Worm (Caenorhabditis elegans): Measurements from ENCODE around the gene sra-14.

The sra-14 gene

DNA sequence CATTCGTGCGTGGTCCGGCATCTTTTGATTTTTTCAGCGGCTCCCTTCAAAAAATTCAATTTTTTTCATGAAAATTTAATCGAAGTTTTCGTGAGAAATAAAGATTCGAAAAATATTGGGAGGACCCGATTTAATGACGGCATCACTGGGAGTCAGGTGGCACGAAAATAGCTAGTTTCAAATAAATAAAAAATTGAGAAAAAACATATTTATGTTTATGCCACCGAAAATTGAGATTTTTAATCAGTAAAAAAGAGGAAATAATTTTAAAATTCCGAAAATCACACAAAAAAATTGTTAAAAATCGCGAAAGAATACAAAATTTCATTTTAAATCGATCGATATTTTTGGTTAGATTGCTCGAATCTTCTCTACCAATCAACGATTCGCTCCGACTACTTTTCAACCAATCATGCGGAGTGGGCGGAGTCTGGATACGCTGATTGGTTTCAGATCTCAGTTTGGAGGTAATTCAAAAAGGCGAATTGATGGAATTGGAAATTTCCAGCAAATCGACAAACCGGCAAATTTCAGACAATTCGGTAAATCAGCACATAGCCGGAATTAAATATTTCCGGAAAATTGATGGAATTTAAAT lies 6.9 kb upstream of the sra-14 start, which contains the start of gene gsy-1:
gsy-1 (minus strand) TSS at position 51 of the 598 bp plus-strand sequence.
- TF ChIP-seq elt-2 (tag; optimal IDR thresholded peaks at IDR 0.05) (no peak), nfya-1 (tag; optimal IDR thresholded peaks at IDR 0.05; ENCODE audit: insufficient read depth) (peak; percentile 75), lin-39 (tag; optimal IDR thresholded peaks at IDR 0.05) (no peak), lsy-12 (tag; optimal IDR thresholded peaks at IDR 0.05) (peak; percentile 35)

DNA sequence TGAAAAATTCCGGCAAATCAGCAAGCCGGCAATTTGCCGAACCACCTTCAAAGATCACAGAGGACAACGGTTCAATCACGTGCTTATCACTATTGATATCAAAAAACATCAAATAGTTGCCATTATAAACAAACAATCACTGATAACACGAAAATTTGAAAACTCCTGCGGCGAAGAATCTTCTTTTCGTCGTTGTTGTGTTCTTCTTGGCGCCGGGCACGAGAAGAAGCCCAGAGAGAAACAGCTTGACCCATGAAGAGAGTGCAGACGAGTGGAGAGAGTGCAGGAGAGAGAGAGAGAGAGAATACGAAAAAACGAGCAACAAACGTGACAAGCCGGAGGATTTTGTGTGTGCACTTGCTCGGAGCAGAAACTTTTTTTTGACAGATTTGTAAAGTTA lies 6.4 kb upstream of the sra-14 start:
- TF ChIP-seq snpc-4 (tag; optimal IDR thresholded peaks at IDR 0.05) (peak; percentile 9), pha-4 (tag; optimal IDR thresholded peaks at IDR 0.05) (peak; percentile 93), lsy-12 (tag; optimal IDR thresholded peaks at IDR 0.05) (peak; percentile 17), mml-1 (tag; optimal IDR thresholded peaks at IDR 0.05) (no peak), elt-2 (tag; optimal IDR thresholded peaks at IDR 0.05) (peak; percentile 98), nhr-76 (tag; optimal IDR thresholded peaks at IDR 0.05) (no peak), jun-1 (tag; optimal IDR thresholded peaks at IDR 0.05) (peak; percentile 41), ama-1 (optimal IDR thresholded peaks at IDR 0.05) (peak; percentile 27), mdl-1 (tag; optimal IDR thresholded peaks at IDR 0.05) (peak; percentile 38), aly-2 (tag; optimal IDR thresholded peaks at IDR 0.05) (no peak), ceh-9 (tag; optimal IDR thresholded peaks at IDR 0.05) (no peak), lin-39 (tag; optimal IDR thresholded peaks at IDR 0.05) (peak; percentile 34), nfya-1 (tag; optimal IDR thresholded peaks at IDR 0.05; ENCODE audit: insufficient read depth) (peak; percentile 27), egl-5 (tag; optimal IDR thresholded peaks at IDR 0.05) (no peak), pqm-1 (tag; optimal IDR thresholded peaks at IDR 0.05) (peak; percentile 95), nhr-237 (tag; optimal IDR thresholded peaks at IDR 0.05) (no peak), egl-27 (tag; optimal IDR thresholded peaks at IDR 0.05) (no peak), hmg-11 (tag; optimal IDR thresholded peaks at IDR 0.05) (peak; percentile 12), ztf-4 (tag; optimal IDR thresholded peaks at IDR 0.05) (no peak)

DNA sequence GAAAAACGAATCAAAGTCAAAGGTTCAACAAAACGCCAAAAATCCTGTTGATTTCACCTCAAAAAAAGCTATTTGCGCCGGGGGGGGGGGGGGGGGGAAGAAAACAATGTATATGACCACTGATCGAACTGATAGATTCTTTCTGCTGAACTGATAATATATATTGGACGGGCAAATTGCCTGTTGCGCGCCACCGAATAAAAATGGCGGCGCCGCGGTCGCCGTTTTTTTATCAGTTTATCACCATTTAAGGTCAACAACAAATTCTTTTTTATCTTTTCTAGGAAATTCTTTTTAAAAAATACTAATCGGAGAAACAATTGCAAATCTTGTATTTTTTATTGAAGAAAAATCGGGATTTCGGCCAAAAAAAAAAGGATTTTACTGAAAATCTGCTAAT lies 5.3 kb upstream of the sra-14 start:
- TF ChIP-seq elt-2 (tag; optimal IDR thresholded peaks at IDR 0.05) (peak; percentile 89), elt-3 (tag; optimal IDR thresholded peaks at IDR 0.05) (no peak), nhr-11 (tag; optimal IDR thresholded peaks at IDR 0.05) (no peak), pqm-1 (tag; optimal IDR thresholded peaks at IDR 0.05) (peak; percentile 17), ceh-9 (tag; optimal IDR thresholded peaks at IDR 0.05) (no peak), nhr-28 (tag; optimal IDR thresholded peaks at IDR 0.05) (no peak)

DNA sequence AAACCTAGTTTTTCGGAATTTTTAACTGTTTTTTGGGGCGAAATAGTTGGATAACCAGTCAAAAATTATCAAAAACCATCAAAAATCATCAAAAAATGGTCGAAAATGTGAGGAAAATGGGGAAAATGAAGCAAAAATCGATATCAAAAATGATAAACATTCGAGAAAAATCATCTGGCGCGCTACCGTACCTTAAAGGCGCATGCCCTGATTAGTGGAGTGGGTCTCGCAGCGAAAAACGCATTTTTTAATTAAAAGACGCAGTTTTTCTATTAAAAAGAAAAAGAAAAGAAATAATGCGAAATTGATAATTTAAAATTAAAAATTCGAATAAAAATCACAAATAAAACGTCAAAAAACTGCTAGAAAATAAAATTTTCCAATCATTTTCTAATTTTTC lies 4.7 kb upstream of the sra-14 start, which contains the start of gene F35C5.1:
F35C5.1 (plus strand) TSS at position 399 of the 400 bp plus-strand sequence.
- no peak for TF ChIP-seq mdl-1 (tag; optimal IDR thresholded peaks at IDR 0.05)
- no peak for TF ChIP-seq nhr-25 (tag; optimal IDR thresholded peaks at IDR 0.05)
- TF ChIP-seq aly-2 (tag; optimal IDR thresholded peaks at IDR 0.05) = no peak
- TF ChIP-seq unc-39 (tag; optimal IDR thresholded peaks at IDR 0.05) = no peak

DNA sequence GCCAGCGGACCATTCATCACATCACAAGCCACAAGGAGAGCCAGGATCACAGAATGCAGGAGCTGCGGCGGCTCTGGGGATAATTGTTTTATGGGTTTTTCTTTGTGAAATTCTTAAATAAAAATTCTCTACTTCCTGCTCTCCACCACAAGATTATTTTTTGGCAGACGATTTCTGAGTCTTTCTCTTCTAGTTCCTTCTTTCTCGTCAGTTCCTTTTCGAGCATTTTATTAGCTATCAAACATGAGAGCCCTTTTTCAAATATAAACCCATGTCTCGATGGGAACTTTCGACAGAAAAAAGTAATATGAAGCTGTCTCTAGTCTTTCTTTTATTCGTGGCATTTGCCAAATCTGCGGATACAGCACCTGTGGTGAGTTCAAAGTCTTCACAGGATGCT lies 3.4 kb downstream of the sra-14 start, which contains the start of gene F35C5.3:
F35C5.3 (plus strand) TSS at position 301 of the 400 bp plus-strand sequence.
- TF ChIP-seq R02D3.7 (tag; optimal IDR thresholded peaks at IDR 0.05) (no peak), nhr-237 (tag; optimal IDR thresholded peaks at IDR 0.05) (no peak), unc-39 (tag; optimal IDR thresholded peaks at IDR 0.05) (no peak)

DNA sequence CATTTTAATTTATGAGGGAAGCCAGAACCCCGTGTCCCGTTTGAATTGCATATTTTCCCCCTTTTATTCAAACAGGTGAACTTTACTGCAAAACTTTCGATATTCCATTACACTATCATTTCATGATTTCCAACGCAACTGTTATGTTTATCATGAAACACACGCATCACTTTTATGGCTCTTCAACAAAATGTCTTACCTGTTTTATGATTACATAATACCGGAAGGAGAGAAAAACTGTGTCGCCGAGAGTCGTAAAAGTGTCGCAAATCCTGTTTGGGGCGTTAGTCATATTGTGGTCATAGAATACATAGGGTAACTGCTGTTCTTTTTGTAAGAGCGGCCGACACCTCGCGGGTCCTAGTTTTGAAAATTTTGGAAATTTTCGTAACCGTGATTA lies 7.3 kb downstream of the sra-14 start:
- TF ChIP-seq mml-1 (tag; optimal IDR thresholded peaks at IDR 0.05) (no peak), elt-1 (tag; optimal IDR thresholded peaks at IDR 0.05) (no peak), unc-39 (tag; optimal IDR thresholded peaks at IDR 0.05) (no peak), nhr-67 (tag; optimal IDR thresholded peaks at IDR 0.05) (no peak), elt-2 (tag; optimal IDR thresholded peaks at IDR 0.05) (peak; percentile 57), nhr-43 (tag; optimal IDR thresholded peaks at IDR 0.05; ENCODE audit: poor library complexity, severe bottlenecking) (no peak), lin-39 (tag; optimal IDR thresholded peaks at IDR 0.05) (no peak), daf-12 (tag; optimal IDR thresholded peaks at IDR 0.05) (no peak), eor-1 (tag; optimal IDR thresholded peaks at IDR 0.05) (no peak), nhr-28 (tag; optimal IDR thresholded peaks at IDR 0.05) (no peak), pqm-1 (tag; optimal IDR thresholded peaks at IDR 0.05) (peak; percentile 18), nhr-77 (tag; optimal IDR thresholded peaks at IDR 0.05) (no peak), jun-1 (tag; optimal IDR thresholded peaks at IDR 0.05) (peak; percentile 26)
